Fruit fly (Drosophila melanogaster): ENCODE results near the gene Nepl13.

- no peak for TF ChIP-seq CG34406 (GFP tag; optimal IDR thresholded peaks at IDR 0.05)
- no peak for TF ChIP-seq Sox15 (GFP tag; optimal IDR thresholded peaks at IDR 0.05)
- no peak for TF ChIP-seq CG6808 (GFP tag; optimal IDR thresholded peaks at IDR 0.05)
- TF ChIP-seq CG8119 (GFP tag; IDR thresholded peaks at IDR 0.05): no peak
- no peak for TF ChIP-seq Lpt (GFP tag; optimal IDR thresholded peaks at IDR 0.05)
- no peak for TF ChIP-seq spab (GFP tag; optimal IDR thresholded peaks at IDR 0.05)
Measured at dm6 chr3R:22757117-22757516, 3.8 kb downstream of the Nepl13 start.

Measured in whole organism, prepupa.